Fruit fly (Drosophila melanogaster): Measurements from ENCODE around the gene Arl8.
A peak's percentile ranks its signal among the peaks of the same experiment; 100 is the strongest.

Arl8 gene

dm6 chr3R:8149995-8150394 is 23.6 kb downstream of the Arl8 start:
- TF ChIP-seq CG32121 (GFP tag; IDR thresholded peaks at IDR 0.05) (no peak), CG4496 (GFP tag; IDR thresholded peaks at IDR 0.05) (no peak), CG15710 (tag; optimal IDR thresholded peaks at IDR 0.05) (no peak)

- TF ChIP-seq CG9948 (tag; optimal IDR thresholded peaks at IDR 0.05) (no peak), EcR (GFP tag; optimal IDR thresholded peaks at IDR 0.05) (no peak), CG4496 (GFP tag; IDR thresholded peaks at IDR 0.05) (no peak), Pif1A (GFP tag; optimal IDR thresholded peaks at IDR 0.05) (no peak)
These were observed 24.8 kb downstream of the Arl8 start for dm6 chr3R:8151163-8151562.

- no peak for TF ChIP-seq Ets98B (GFP tag; IDR thresholded peaks at IDR 0.05)
These were observed 26.3 kb downstream of the Arl8 start for dm6 chr3R:8152578-8153191.

dm6 chr3R:8153958-8154606 is 27.7 kb downstream of the Arl8 start:
- TF ChIP-seq rn (GFP tag; IDR thresholded peaks at IDR 0.05): no peak
- TF ChIP-seq CG17806 (tag; optimal IDR thresholded peaks at IDR 0.05): peak; percentile 66
- TF ChIP-seq fd96Ca (GFP tag; IDR thresholded peaks at IDR 0.05): peak; percentile 82
- no peak for TF ChIP-seq gl (tag; optimal IDR thresholded peaks at IDR 0.05)
- TF ChIP-seq CG15710 (tag; optimal IDR thresholded peaks at IDR 0.05): peak; percentile 61
- TF ChIP-seq EcR (GFP tag; optimal IDR thresholded peaks at IDR 0.05): no peak
- no peak for TF ChIP-seq CG13204 (GFP tag; optimal IDR thresholded peaks at IDR 0.05)
- peak; percentile 74 for TF ChIP-seq CG14655 (GFP tag; optimal IDR thresholded peaks at IDR 0.05)
- peak; percentile 47; the same call in 1 of the 2 replicates for TF ChIP-seq CG12605 (GFP tag; IDR thresholded peaks at IDR 0.05)
- peak; percentile 79 for TF ChIP-seq CG4496 (GFP tag; IDR thresholded peaks at IDR 0.05)
- TF ChIP-seq CG32121 (GFP tag; IDR thresholded peaks at IDR 0.05): 0 out of 2 replicates have a peak, but pooled peaks have one; percentile 22
- no peak for TF ChIP-seq CG10348 (GFP tag; IDR thresholded peaks at IDR 0.05)
- TF ChIP-seq CG8159 (tag; optimal IDR thresholded peaks at IDR 0.05): peak; percentile 70
- TF ChIP-seq Ets98B (GFP tag; IDR thresholded peaks at IDR 0.05): peak; percentile 53
- TF ChIP-seq Pif1B (GFP tag; optimal IDR thresholded peaks at IDR 0.05): peak; percentile 74
- TF ChIP-seq Pif1A (GFP tag; optimal IDR thresholded peaks at IDR 0.05): peak; percentile 45
- TF ChIP-seq CG34367 (tag; optimal IDR thresholded peaks at IDR 0.05): peak; percentile 31
- peak; percentile 60 for TF ChIP-seq Snoo (tag; optimal IDR thresholded peaks at IDR 0.05)
- peak; percentile 66 for TF ChIP-seq CG8301 (tag; optimal IDR thresholded peaks at IDR 0.05)
- TF ChIP-seq CG9948 (tag; optimal IDR thresholded peaks at IDR 0.05): peak; percentile 69
- TF ChIP-seq D1 (tag; optimal IDR thresholded peaks at IDR 0.05): peak; percentile 1

dm6 chr3R:8155735-8156670 is 29.6 kb downstream of the Arl8 start:
- peak; percentile 30 for TF ChIP-seq EcR (GFP tag; optimal IDR thresholded peaks at IDR 0.05)
- no peak for TF ChIP-seq CG12605 (GFP tag; IDR thresholded peaks at IDR 0.05)

- TF ChIP-seq D1 (tag; optimal IDR thresholded peaks at IDR 0.05): no peak
- no peak for TF ChIP-seq fd96Ca (GFP tag; IDR thresholded peaks at IDR 0.05)
- no peak for TF ChIP-seq CG14655 (GFP tag; optimal IDR thresholded peaks at IDR 0.05)
- no peak for TF ChIP-seq CG34367 (tag; optimal IDR thresholded peaks at IDR 0.05)
- TF ChIP-seq Pif1A (GFP tag; optimal IDR thresholded peaks at IDR 0.05): no peak
- TF ChIP-seq gl (tag; optimal IDR thresholded peaks at IDR 0.05): no peak
- no peak for TF ChIP-seq rn (GFP tag; IDR thresholded peaks at IDR 0.05)
- no peak for TF ChIP-seq Ets98B (GFP tag; IDR thresholded peaks at IDR 0.05)
- TF ChIP-seq CG8159 (tag; optimal IDR thresholded peaks at IDR 0.05): no peak
- TF ChIP-seq CG32121 (GFP tag; IDR thresholded peaks at IDR 0.05): no peak
- no peak for TF ChIP-seq CG12605 (GFP tag; IDR thresholded peaks at IDR 0.05)
- TF ChIP-seq CG9948 (tag; optimal IDR thresholded peaks at IDR 0.05): no peak
- TF ChIP-seq CG17806 (tag; optimal IDR thresholded peaks at IDR 0.05): no peak
- no peak for TF ChIP-seq CG15710 (tag; optimal IDR thresholded peaks at IDR 0.05)
- no peak for TF ChIP-seq EcR (GFP tag; optimal IDR thresholded peaks at IDR 0.05)
These were observed 30.8 kb downstream of the Arl8 start for dm6 chr3R:8157247-8157646.

- no peak for TF ChIP-seq Ets98B (GFP tag; IDR thresholded peaks at IDR 0.05)
- no peak for TF ChIP-seq CG14655 (GFP tag; optimal IDR thresholded peaks at IDR 0.05)
- TF ChIP-seq Pif1A (GFP tag; optimal IDR thresholded peaks at IDR 0.05): no peak
- no peak for TF ChIP-seq CG10348 (GFP tag; IDR thresholded peaks at IDR 0.05)
- TF ChIP-seq CG15710 (tag; optimal IDR thresholded peaks at IDR 0.05): no peak
- no peak for TF ChIP-seq EcR (GFP tag; optimal IDR thresholded peaks at IDR 0.05)
- no peak for TF ChIP-seq CG12605 (GFP tag; IDR thresholded peaks at IDR 0.05)
- no peak for TF ChIP-seq rn (GFP tag; IDR thresholded peaks at IDR 0.05)
- TF ChIP-seq D1 (tag; optimal IDR thresholded peaks at IDR 0.05): no peak
- TF ChIP-seq gl (tag; optimal IDR thresholded peaks at IDR 0.05): no peak
- no peak for TF ChIP-seq CG4496 (GFP tag; IDR thresholded peaks at IDR 0.05)
- no peak for TF ChIP-seq fd96Ca (GFP tag; IDR thresholded peaks at IDR 0.05)
- no peak for TF ChIP-seq CG8159 (tag; optimal IDR thresholded peaks at IDR 0.05)
- TF ChIP-seq CG13204 (GFP tag; optimal IDR thresholded peaks at IDR 0.05): no peak
These were observed 31.9 kb downstream of the Arl8 start for dm6 chr3R:8158328-8158727.
